Fruit fly (Drosophila melanogaster): ENCODE data around the gene nudE.

nudE gene

DNA sequence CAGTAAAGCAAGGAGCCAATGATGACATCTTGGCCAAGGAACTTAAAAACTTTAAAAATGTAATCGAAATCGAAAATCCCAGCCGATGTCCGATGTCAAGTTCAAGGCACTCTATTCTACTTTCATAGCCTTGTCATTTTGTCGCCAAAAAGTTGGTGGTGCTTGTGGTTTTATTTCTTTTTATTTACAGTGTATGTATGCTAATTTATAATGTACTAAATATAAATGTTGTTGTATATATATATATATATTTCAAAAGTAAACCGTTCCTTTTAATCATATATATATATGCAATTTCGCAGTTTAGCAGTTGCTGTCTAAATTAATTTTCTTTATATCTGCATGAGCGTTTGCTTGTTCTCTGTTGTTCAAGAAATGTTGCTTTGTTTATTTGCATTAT lies 4.4 kb upstream of the nudE start, which contains the start of the genes CG6709 and Hez:
CG6709 (minus strand) TSS at position 101 of the 400 bp plus-strand sequence.
Hez (minus strand) TSS at position 101 of the 400 bp plus-strand sequence.
- TF ChIP-seq woc (GFP tag; optimal IDR thresholded peaks at IDR 0.05), result no peak
- no peak for TF ChIP-seq Hr78 (GFP tag; optimal IDR thresholded peaks at IDR 0.05)
- no peak for TF ChIP-seq tai (GFP tag; optimal IDR thresholded peaks at IDR 0.05)
- TF ChIP-seq Jra (GFP tag; optimal IDR thresholded peaks at IDR 0.05), result no peak
- no peak for TF ChIP-seq Hr83 (GFP tag; optimal IDR thresholded peaks at IDR 0.05; ENCODE audit: poor library complexity, severe bottlenecking)
- no peak for TF ChIP-seq Sp1 (GFP tag; optimal IDR thresholded peaks at IDR 0.05)
- TF ChIP-seq sv (GFP tag; optimal IDR thresholded peaks at IDR 0.05), result no peak
- no peak for TF ChIP-seq dsf (GFP tag; optimal IDR thresholded peaks at IDR 0.05; ENCODE audit: borderline replicate concordance)
- no peak for TF ChIP-seq sage (GFP tag; optimal IDR thresholded peaks at IDR 0.05)
- TF ChIP-seq h (GFP tag; optimal IDR thresholded peaks at IDR 0.05), result no peak
- TF ChIP-seq GATAd (GFP tag; optimal IDR thresholded peaks at IDR 0.05), result no peak
- TF ChIP-seq CG9705 (GFP tag; optimal IDR thresholded peaks at IDR 0.05), result no peak
- TF ChIP-seq ey (GFP tag; optimal IDR thresholded peaks at IDR 0.05), result no peak

DNA sequence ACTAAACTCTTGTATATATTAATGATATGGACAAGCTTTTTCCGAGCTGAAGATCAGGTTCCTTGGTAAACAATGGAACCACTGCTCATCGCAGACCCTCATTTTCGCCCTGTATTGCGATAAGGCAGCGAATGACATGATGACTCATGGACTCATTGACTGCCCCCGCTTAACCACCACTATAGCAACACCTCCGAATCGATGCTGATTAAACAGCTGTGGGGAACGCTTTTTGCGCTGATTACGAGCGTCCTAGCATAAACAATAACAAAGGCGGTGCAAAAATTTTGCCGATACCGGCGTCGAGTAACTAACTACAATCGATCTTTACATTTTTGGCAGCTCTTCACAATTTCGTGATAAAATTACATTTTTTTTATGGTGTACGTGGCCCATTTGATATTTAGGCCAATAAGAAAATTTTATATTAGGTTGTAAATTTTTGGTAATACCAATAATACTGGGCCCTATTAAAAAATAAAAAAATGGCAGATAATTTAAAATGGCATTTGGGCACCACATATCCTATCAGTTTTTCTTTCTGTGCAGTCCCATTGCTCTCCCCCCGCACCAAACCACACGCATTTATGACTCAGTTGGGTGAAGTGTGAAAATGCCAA lies 1.8 kb upstream of the nudE start:
- peak; percentile 22 for TF ChIP-seq HLH106 (tag; optimal IDR thresholded peaks at IDR 0.05)
- peak; percentile 49 for TF ChIP-seq Jra (GFP tag; optimal IDR thresholded peaks at IDR 0.05)
- no peak for TF ChIP-seq usp (GFP tag; optimal IDR thresholded peaks at IDR 0.05)
- no peak for TF ChIP-seq N (GFP tag; optimal IDR thresholded peaks at IDR 0.05)
- no peak for TF ChIP-seq tai (GFP tag; optimal IDR thresholded peaks at IDR 0.05)
- TF ChIP-seq CG9705 (GFP tag; optimal IDR thresholded peaks at IDR 0.05), result no peak
- TF ChIP-seq psq (GFP tag; optimal IDR thresholded peaks at IDR 0.05), result peak; percentile 6
- TF ChIP-seq Hr83 (GFP tag; optimal IDR thresholded peaks at IDR 0.05; ENCODE audit: poor library complexity, severe bottlenecking), result no peak
- no peak for TF ChIP-seq jim (GFP tag; optimal IDR thresholded peaks at IDR 0.05)
- peak; percentile 6 for TF ChIP-seq ey (GFP tag; optimal IDR thresholded peaks at IDR 0.05)
- TF ChIP-seq OdsH (GFP tag; optimal IDR thresholded peaks at IDR 0.05), result peak; percentile 12
- TF ChIP-seq dl (GFP tag; optimal IDR thresholded peaks at IDR 0.05; ENCODE audit: insufficient read depth in 1 of 2, partially characterized antibody in 2 of 2), result no peak
- TF ChIP-seq Dfd (GFP tag; optimal IDR thresholded peaks at IDR 0.05), result no peak
- TF ChIP-seq foxo (GFP tag; optimal IDR thresholded peaks at IDR 0.05), result peak in 1 of 2 experiments; percentile 58
- TF ChIP-seq rgr (GFP tag; optimal IDR thresholded peaks at IDR 0.05), result peak; percentile 56
- TF ChIP-seq Hr78 (GFP tag; optimal IDR thresholded peaks at IDR 0.05), result no peak
- TF ChIP-seq br (GFP tag; optimal IDR thresholded peaks at IDR 0.05), result peak; percentile 57
- TF ChIP-seq h (GFP tag; optimal IDR thresholded peaks at IDR 0.05), result peak; percentile 55
- TF ChIP-seq fru (GFP tag; optimal IDR thresholded peaks at IDR 0.05), result peak; percentile 75
- no peak for TF ChIP-seq brk (GFP tag; optimal IDR thresholded peaks at IDR 0.05)
- TF ChIP-seq Abd-B (GFP tag; optimal IDR thresholded peaks at IDR 0.05), result no peak
- peak; percentile 4 for TF ChIP-seq Hnf4 (GFP tag; optimal IDR thresholded peaks at IDR 0.05)
- no peak for TF ChIP-seq Myc (optimal IDR thresholded peaks at IDR 0.05)
- peak; percentile 1 for TF ChIP-seq woc (GFP tag; optimal IDR thresholded peaks at IDR 0.05)
- TF ChIP-seq Rel (GFP tag; optimal IDR thresholded peaks at IDR 0.05), result no peak
- TF ChIP-seq Rel (tag; optimal IDR thresholded peaks at IDR 0.05), result peak; percentile 61
- TF ChIP-seq Sp1 (GFP tag; optimal IDR thresholded peaks at IDR 0.05), result peak; percentile 4
- TF ChIP-seq CrebA (GFP tag; optimal IDR thresholded peaks at IDR 0.05; ENCODE audit: borderline replicate concordance), result no peak

DNA sequence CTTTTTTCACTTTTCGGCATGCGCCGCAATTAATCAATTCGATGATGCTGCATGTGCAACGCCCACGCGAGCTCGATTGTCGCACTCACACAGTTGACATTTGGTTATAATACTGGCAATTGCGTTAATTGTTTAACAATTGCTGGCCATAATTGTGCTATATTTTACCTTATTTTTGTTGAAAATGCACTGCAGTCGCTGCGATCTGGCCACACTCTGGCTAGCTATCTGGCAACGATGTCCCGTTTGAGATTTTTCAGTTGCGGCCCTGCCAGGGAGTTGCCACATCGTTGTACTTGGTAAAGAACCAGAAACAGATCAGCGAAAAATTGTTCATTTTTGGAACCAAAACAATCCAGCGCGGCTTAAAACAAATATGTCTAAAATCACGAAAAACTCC lies 686 bp upstream of the nudE start, which contains the start of the genes CG6707 and CG46387:
CG6707 (minus strand) TSS at position 221 of the 400 bp plus-strand sequence.
CG46387 (plus strand) TSS at position 272 of the 400 bp plus-strand sequence.
- no peak for TF ChIP-seq dsf (GFP tag; optimal IDR thresholded peaks at IDR 0.05; ENCODE audit: borderline replicate concordance)
- TF ChIP-seq Hr83 (GFP tag; optimal IDR thresholded peaks at IDR 0.05; ENCODE audit: poor library complexity, severe bottlenecking), result peak; percentile 24
- peak; percentile 1 for TF ChIP-seq h (GFP tag; optimal IDR thresholded peaks at IDR 0.05)
- no peak for TF ChIP-seq Abd-B (GFP tag; optimal IDR thresholded peaks at IDR 0.05)
- peak; percentile 35 for TF ChIP-seq HLH106 (tag; optimal IDR thresholded peaks at IDR 0.05)
- no peak for TF ChIP-seq CG9705 (GFP tag; optimal IDR thresholded peaks at IDR 0.05)
- no peak for TF ChIP-seq Rel (GFP tag; optimal IDR thresholded peaks at IDR 0.05)
- TF ChIP-seq Rel (tag; optimal IDR thresholded peaks at IDR 0.05), result peak; percentile 58
- peak; percentile 55 for TF ChIP-seq rgr (GFP tag; optimal IDR thresholded peaks at IDR 0.05)
- TF ChIP-seq foxo (GFP tag; optimal IDR thresholded peaks at IDR 0.05), result peak in 1 of 2 experiments; percentile 22
- TF ChIP-seq Myc (optimal IDR thresholded peaks at IDR 0.05), result no peak

DNA sequence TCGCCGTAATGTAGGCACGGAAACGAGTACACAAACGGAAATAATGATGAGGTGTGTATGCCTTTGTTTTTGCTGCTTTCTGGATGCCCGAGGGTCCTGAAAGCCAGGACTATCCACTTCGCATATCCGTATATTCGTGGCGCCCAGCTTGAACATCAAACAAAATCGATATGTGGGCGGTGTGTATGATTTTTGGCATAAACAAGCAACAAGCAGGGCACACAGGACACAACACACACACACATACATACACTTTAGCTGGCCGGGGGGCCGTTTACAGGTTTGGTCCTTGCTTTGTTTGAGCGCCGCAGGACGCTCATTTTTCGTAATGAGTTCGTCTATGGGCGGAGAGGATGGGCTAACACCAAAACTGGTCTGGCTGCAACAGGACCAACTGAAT lies 5.9 kb downstream of the nudE start:
- no peak for TF ChIP-seq Jra (GFP tag; optimal IDR thresholded peaks at IDR 0.05)
- TF ChIP-seq Hnf4 (GFP tag; optimal IDR thresholded peaks at IDR 0.05), result no peak
- TF ChIP-seq ey (GFP tag; optimal IDR thresholded peaks at IDR 0.05), result no peak
- no peak for TF ChIP-seq usp (GFP tag; optimal IDR thresholded peaks at IDR 0.05)
- no peak for TF ChIP-seq dl (GFP tag; optimal IDR thresholded peaks at IDR 0.05; ENCODE audit: insufficient read depth in 1 of 2, partially characterized antibody in 2 of 2)
- TF ChIP-seq sage (GFP tag; optimal IDR thresholded peaks at IDR 0.05), result no peak
- no peak for TF ChIP-seq Dfd (GFP tag; optimal IDR thresholded peaks at IDR 0.05)
- TF ChIP-seq Vsx2 (GFP tag; optimal IDR thresholded peaks at IDR 0.05; ENCODE audit: partially characterized antibody), result no peak
- TF ChIP-seq N (GFP tag; optimal IDR thresholded peaks at IDR 0.05), result no peak
- TF ChIP-seq CrebA (GFP tag; optimal IDR thresholded peaks at IDR 0.05; ENCODE audit: borderline replicate concordance), result no peak
